Fruit fly (Drosophila melanogaster): Measurements from ENCODE around the gene ac.

Gene ac

dm6 chrX:395746-396145 is 25.9 kb downstream of the ac start, which contains the start of gene sc:
Gene sc, plus strand, starts transcription at chrX:396060.
- TF ChIP-seq Mnt (GFP tag; optimal IDR thresholded peaks at IDR 0.05) (no peak), pad (GFP tag; optimal IDR thresholded peaks at IDR 0.05) (no peak), Hr96 (GFP tag; optimal IDR thresholded peaks at IDR 0.05) (no peak), CG5204 (GFP tag; optimal IDR thresholded peaks at IDR 0.05) (no peak)

dm6 chrX:399732-400131 is 29.9 kb downstream of the ac start:
- TF ChIP-seq toe (GFP tag; optimal IDR thresholded peaks at IDR 0.05) (no peak), Mnt (GFP tag; optimal IDR thresholded peaks at IDR 0.05) (no peak), bab1 (GFP tag; optimal IDR thresholded peaks at IDR 0.05) (no peak), Clk (GFP tag; optimal IDR thresholded peaks at IDR 0.05) (no peak), CG7045 (GFP tag; optimal IDR thresholded peaks at IDR 0.05) (no peak), CG14711 (tag; optimal IDR thresholded peaks at IDR 0.05) (no peak), pad (GFP tag; optimal IDR thresholded peaks at IDR 0.05) (no peak), tj (GFP tag; optimal IDR thresholded peaks at IDR 0.05) (no peak), ovo (GFP tag; optimal IDR thresholded peaks at IDR 0.05) (no peak), cic (GFP tag; optimal IDR thresholded peaks at IDR 0.05) (no peak), Crg-1 (GFP tag; optimal IDR thresholded peaks at IDR 0.05) (no peak), CG12768 (GFP tag; optimal IDR thresholded peaks at IDR 0.05) (no peak), Hr96 (GFP tag; optimal IDR thresholded peaks at IDR 0.05) (no peak), CG33017 (tag; optimal IDR thresholded peaks at IDR 0.05) (no peak), CG11617 (GFP tag; optimal IDR thresholded peaks at IDR 0.05) (no peak), CG7101 (tag; optimal IDR thresholded peaks at IDR 0.05) (no peak), CG1620 (GFP tag; optimal IDR thresholded peaks at IDR 0.05) (no peak), CG5204 (GFP tag; optimal IDR thresholded peaks at IDR 0.05) (no peak), cnc (optimal IDR thresholded peaks at IDR 0.05) (no peak), kay (GFP tag; ENCODE audit: borderline replicate concordance) (no peak)

- no peak for TF ChIP-seq CG14711 (tag; optimal IDR thresholded peaks at IDR 0.05)
- TF ChIP-seq ovo (GFP tag; optimal IDR thresholded peaks at IDR 0.05) = no peak
- TF ChIP-seq Hr96 (GFP tag; optimal IDR thresholded peaks at IDR 0.05) = no peak
- TF ChIP-seq toe (GFP tag; optimal IDR thresholded peaks at IDR 0.05) = no peak
- no peak for TF ChIP-seq bab1 (GFP tag; optimal IDR thresholded peaks at IDR 0.05)
- no peak for TF ChIP-seq tj (GFP tag; optimal IDR thresholded peaks at IDR 0.05)
- no peak for TF ChIP-seq CG11617 (GFP tag; optimal IDR thresholded peaks at IDR 0.05)
- TF ChIP-seq pad (GFP tag; optimal IDR thresholded peaks at IDR 0.05) = no peak
- no peak for TF ChIP-seq CG33017 (tag; optimal IDR thresholded peaks at IDR 0.05)
- TF ChIP-seq CG1620 (GFP tag; optimal IDR thresholded peaks at IDR 0.05) = no peak
- TF ChIP-seq Mnt (GFP tag; optimal IDR thresholded peaks at IDR 0.05) = no peak
- TF ChIP-seq kay (GFP tag; ENCODE audit: borderline replicate concordance) = no peak
- no peak for TF ChIP-seq CG12768 (GFP tag; optimal IDR thresholded peaks at IDR 0.05)
- TF ChIP-seq cnc (optimal IDR thresholded peaks at IDR 0.05) = no peak
- no peak for TF ChIP-seq CG5204 (GFP tag; optimal IDR thresholded peaks at IDR 0.05)
- TF ChIP-seq cic (GFP tag; optimal IDR thresholded peaks at IDR 0.05) = no peak
These were observed 36.5 kb downstream of the ac start for dm6 chrX:406306-406705.

dm6 chrX:407455-407854 is 37.6 kb downstream of the ac start:
- TF ChIP-seq Clk (GFP tag; optimal IDR thresholded peaks at IDR 0.05) = no peak
- no peak for TF ChIP-seq CG1620 (GFP tag; optimal IDR thresholded peaks at IDR 0.05)
- no peak for TF ChIP-seq cnc (optimal IDR thresholded peaks at IDR 0.05)
- TF ChIP-seq kay (GFP tag; ENCODE audit: borderline replicate concordance) = no peak

- no peak for TF ChIP-seq ovo (GFP tag; optimal IDR thresholded peaks at IDR 0.05)
- TF ChIP-seq cnc (optimal IDR thresholded peaks at IDR 0.05) = no peak
- no peak for TF ChIP-seq pad (GFP tag; optimal IDR thresholded peaks at IDR 0.05)
- TF ChIP-seq CG5204 (GFP tag; optimal IDR thresholded peaks at IDR 0.05) = no peak
- TF ChIP-seq cic (GFP tag; optimal IDR thresholded peaks at IDR 0.05) = no peak
- no peak for TF ChIP-seq CG33017 (tag; optimal IDR thresholded peaks at IDR 0.05)
- TF ChIP-seq tj (GFP tag; optimal IDR thresholded peaks at IDR 0.05) = no peak
- TF ChIP-seq bab1 (GFP tag; optimal IDR thresholded peaks at IDR 0.05) = no peak
- no peak for TF ChIP-seq Mnt (GFP tag; optimal IDR thresholded peaks at IDR 0.05)
- TF ChIP-seq CG1620 (GFP tag; optimal IDR thresholded peaks at IDR 0.05) = no peak
- TF ChIP-seq CG12768 (GFP tag; optimal IDR thresholded peaks at IDR 0.05) = no peak
- TF ChIP-seq toe (GFP tag; optimal IDR thresholded peaks at IDR 0.05) = no peak
These were observed 39.5 kb downstream of the ac start for dm6 chrX:409370-409769.

dm6 chrX:414352-414751 is 44.5 kb downstream of the ac start:
- TF ChIP-seq CG7101 (tag; optimal IDR thresholded peaks at IDR 0.05) (no peak), Hr96 (GFP tag; optimal IDR thresholded peaks at IDR 0.05) (no peak), tj (GFP tag; optimal IDR thresholded peaks at IDR 0.05) (no peak), CG5204 (GFP tag; optimal IDR thresholded peaks at IDR 0.05) (no peak), CG14711 (tag; optimal IDR thresholded peaks at IDR 0.05) (no peak), kay (GFP tag; ENCODE audit: borderline replicate concordance) (no peak), Crg-1 (GFP tag; optimal IDR thresholded peaks at IDR 0.05) (no peak), bab1 (GFP tag; optimal IDR thresholded peaks at IDR 0.05) (no peak), CG7045 (GFP tag; optimal IDR thresholded peaks at IDR 0.05) (no peak), cnc (optimal IDR thresholded peaks at IDR 0.05) (no peak)

Data from whole organism, adult.